Worm (Caenorhabditis elegans): ENCODE measurements around the gene lst-5.
A peak's percentile ranks its signal among the peaks of the same experiment; 100 is the strongest.
"Not testable (repeated sequence)": the region's sequence is repeated elsewhere in the genome, so short reads cannot be mapped to it uniquely, and the experiment has no call there.

Gene lst-5

ce11 chrII:6975725-6976124 lies 47.0 kb upstream of the lst-5 start:
- TF ChIP-seq mep-1 (tag; optimal IDR thresholded peaks at IDR 0.05) (peak; percentile 3), unc-62 (GFP tag; optimal IDR thresholded peaks at IDR 0.05) (no peak), unc-39 (tag; optimal IDR thresholded peaks at IDR 0.05) (no peak), lsy-2 (tag; optimal IDR thresholded peaks at IDR 0.05) (peak; percentile 82), mls-2 (tag; optimal IDR thresholded peaks at IDR 0.05) (no peak), snpc-4 (tag; optimal IDR thresholded peaks at IDR 0.05) (no peak), lin-13 (tag; optimal IDR thresholded peaks at IDR 0.05) (no peak), mab-5 (tag; optimal IDR thresholded peaks at IDR 0.05) (no peak), nhr-2 (tag; optimal IDR thresholded peaks at IDR 0.05) (no peak)

DNA sequence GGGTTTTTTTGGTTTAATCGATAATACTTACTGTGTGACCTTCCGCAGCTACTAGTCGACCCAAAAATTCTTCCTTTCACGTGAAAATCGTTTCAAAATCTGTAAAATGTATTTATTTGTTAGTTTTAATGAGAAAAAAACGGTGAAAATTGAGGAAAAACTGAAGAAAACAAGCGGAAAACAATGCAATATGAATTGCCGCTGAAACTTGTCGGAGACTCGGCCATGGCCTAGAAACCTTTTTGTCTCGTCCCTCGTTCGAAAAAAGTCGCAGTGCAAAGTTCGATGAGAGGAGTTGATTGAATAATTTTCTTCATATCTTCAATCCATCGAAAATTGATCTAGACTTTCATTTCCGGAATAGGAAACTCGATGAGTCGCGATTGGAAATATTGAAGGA lies 45.0 kb upstream of the lst-5 start, which contains the start of gene C15F1.8:
TSS of gene C15F1.8 (minus strand) at position 101 of the 400 bp plus-strand sequence.
- not testable (repeated sequence) for TF ChIP-seq lin-32 (GFP tag; optimal IDR thresholded peaks at IDR 0.05); lin-13 (tag; optimal IDR thresholded peaks at IDR 0.05); blmp-1 (tag; optimal IDR thresholded peaks at IDR 0.05)

- TF ChIP-seq sem-2 (GFP tag; optimal IDR thresholded peaks at IDR 0.05) (no peak), tbx-8 (GFP tag; optimal IDR thresholded peaks at IDR 0.05) (no peak), nhr-76 (tag; optimal IDR thresholded peaks at IDR 0.05) (no peak), ztf-11 (tag; optimal IDR thresholded peaks at IDR 0.05) (no peak), snpc-4 (tag; optimal IDR thresholded peaks at IDR 0.05) (no peak), zip-8 (tag; optimal IDR thresholded peaks at IDR 0.05) (no peak), mep-1 (tag; optimal IDR thresholded peaks at IDR 0.05) (no peak)
Observed at ce11 chrII:6978908-6979307, 43.8 kb upstream of the lst-5 start.

ce11 chrII:6979646-6980045 lies 43.1 kb upstream of the lst-5 start, which contains the start of gene C15F1.2:
C15F1.2 (plus strand) TSS chrII:6979953.
- TF ChIP-seq sem-2 (GFP tag; optimal IDR thresholded peaks at IDR 0.05) (no peak), blmp-1 (tag; optimal IDR thresholded peaks at IDR 0.05) (peak; percentile 44)

DNA sequence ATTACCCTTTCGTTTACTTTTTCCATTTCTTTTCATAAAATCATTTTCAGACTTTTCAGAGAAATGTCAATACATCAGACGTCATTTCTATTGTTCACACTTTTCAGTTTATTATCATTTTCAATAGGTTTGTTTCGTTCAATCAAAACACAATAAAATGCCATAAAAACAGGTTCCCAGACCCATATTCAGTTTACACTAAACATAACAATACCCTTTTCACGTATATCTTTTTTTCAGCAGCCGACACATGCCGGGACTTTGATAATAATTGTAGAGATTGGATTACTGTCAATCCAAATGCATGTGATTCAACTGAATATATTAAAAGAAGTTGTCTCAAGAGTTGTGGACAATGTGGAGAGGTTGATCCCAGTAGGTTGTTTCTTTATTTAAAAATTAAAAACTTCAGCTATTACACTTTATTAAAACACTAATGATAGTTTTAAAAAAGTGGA lies 32.9 kb upstream of the lst-5 start, which contains the start of gene C15F1.1:
TSS of gene C15F1.1 (plus strand) at position 51 of the 458 bp plus-strand sequence.
- TF ChIP-seq unc-62 (GFP tag; optimal IDR thresholded peaks at IDR 0.05), result no peak
- no peak for TF ChIP-seq ces-1 (GFP tag; optimal IDR thresholded peaks at IDR 0.05)
- no peak for TF ChIP-seq M03D4.4 (tag; optimal IDR thresholded peaks at IDR 0.05)
- TF ChIP-seq nhr-76 (tag; optimal IDR thresholded peaks at IDR 0.05), result no peak
- TF ChIP-seq elt-1 (tag; optimal IDR thresholded peaks at IDR 0.05; ENCODE audit: borderline replicate concordance, insufficient read depth), result no peak
- no peak for TF ChIP-seq zip-8 (tag; optimal IDR thresholded peaks at IDR 0.05)
- TF ChIP-seq snpc-4 (tag; optimal IDR thresholded peaks at IDR 0.05), result no peak
- no peak for TF ChIP-seq bed-3 (GFP tag; optimal IDR thresholded peaks at IDR 0.05)
- TF ChIP-seq ceh-39 (tag; optimal IDR thresholded peaks at IDR 0.05), result no peak

- TF ChIP-seq tbx-8 (GFP tag; optimal IDR thresholded peaks at IDR 0.05), result no peak
- peak; percentile 71 for TF ChIP-seq ces-1 (GFP tag; optimal IDR thresholded peaks at IDR 0.05)
Observed at ce11 chrII:6992949-6993348, 29.8 kb upstream of the lst-5 start.

DNA sequence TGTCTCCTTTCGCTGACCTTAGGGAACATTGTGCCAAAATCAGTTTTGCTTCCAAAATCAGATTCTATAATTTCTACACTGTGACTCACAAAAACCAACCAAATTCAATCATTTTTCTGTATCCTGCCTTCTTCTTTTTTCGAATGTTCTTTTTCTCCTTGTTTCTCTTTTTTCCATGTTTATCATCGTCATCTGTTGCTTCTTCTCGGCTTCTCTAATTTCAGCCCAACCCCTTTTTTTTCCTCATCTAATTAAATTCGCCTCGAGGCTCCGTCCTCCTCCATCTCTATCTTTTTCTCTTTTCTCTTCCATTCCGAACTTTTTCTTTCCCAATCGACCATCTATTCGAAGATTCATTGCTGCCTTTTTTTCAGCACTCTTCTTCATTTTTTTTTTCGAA lies 28.0 kb upstream of the lst-5 start, which contains the start of gene unc-104:
TSS of gene unc-104 (plus strand) at position 311 of the 400 bp plus-strand sequence.
- TF ChIP-seq ces-1 (GFP tag; optimal IDR thresholded peaks at IDR 0.05), result peak; percentile 72
- TF ChIP-seq ztf-11 (tag; optimal IDR thresholded peaks at IDR 0.05), result no peak
- no peak for TF ChIP-seq mab-5 (tag; optimal IDR thresholded peaks at IDR 0.05)

ce11 chrII:6995583-6995982 lies 27.1 kb upstream of the lst-5 start:
- TF ChIP-seq ces-1 (GFP tag; optimal IDR thresholded peaks at IDR 0.05) (peak; percentile 58), ceh-43 (GFP tag; optimal IDR thresholded peaks at IDR 0.05) (no peak)

- TF ChIP-seq unc-120 (tag; optimal IDR thresholded peaks at IDR 0.05; ENCODE audit: poor library complexity, severe bottlenecking) (peak; percentile 66), mls-2 (tag; optimal IDR thresholded peaks at IDR 0.05) (peak; percentile 92), sptf-1 (tag; optimal IDR thresholded peaks at IDR 0.05) (peak; percentile 90), sem-2 (GFP tag; optimal IDR thresholded peaks at IDR 0.05) (peak; percentile 83), bed-3 (GFP tag; optimal IDR thresholded peaks at IDR 0.05) (peak; percentile 73), M03D4.4 (tag; optimal IDR thresholded peaks at IDR 0.05) (peak; percentile 92), tbx-8 (GFP tag; optimal IDR thresholded peaks at IDR 0.05) (peak; percentile 70), lin-32 (GFP tag; optimal IDR thresholded peaks at IDR 0.05) (peak; percentile 71), drap-1 (GFP tag; optimal IDR thresholded peaks at IDR 0.05) (peak; percentile 90), ceh-83 (GFP tag; optimal IDR thresholded peaks at IDR 0.05) (peak; percentile 92), ceh-43 (GFP tag; optimal IDR thresholded peaks at IDR 0.05) (peak; percentile 80), ham-2 (GFP tag; optimal IDR thresholded peaks at IDR 0.05) (peak; percentile 88), flh-1 (GFP tag; optimal IDR thresholded peaks at IDR 0.05) (peak; percentile 75), cnd-1 (tag; optimal IDR thresholded peaks at IDR 0.05) (peak; percentile 90)
Observed at ce11 chrII:7001405-7001804, 21.3 kb upstream of the lst-5 start.

All from whole organism, mixed stage, embryonic.